Worm (Caenorhabditis elegans) whole organism, L3 larva: Measurements from ENCODE around the gene lst-6.

Experiments used
- R02D3.7 ChIP-seq: fragments of 150-350 bp; optimal IDR thresholded peaks from 2 replicates; lab custom pipeline; 2014; ENCODE audit warnings: missing biosample characterization, missing genetic modification characterization
- ZK546.5 ChIP-seq: sonication (generic microtip); optimal IDR thresholded peaks from 2 replicates; lab custom pipeline; 2017; ENCODE audit warnings: missing biosample characterization, missing genetic modification characterization
- ama-1 ChIP-seq: fragments of 150-350 bp; optimal IDR thresholded peaks from 2 replicates; lab custom pipeline; 2018
- ceh-16 ChIP-seq: sonication (generic microtip); optimal IDR thresholded peaks from 2 replicates; lab custom pipeline; 2017; ENCODE audit warnings: missing biosample characterization, missing genetic modification characterization
- ceh-28 ChIP-seq: fragments of 150-350 bp; optimal IDR thresholded peaks from 2 replicates; lab custom pipeline; 2014; ENCODE audit warnings: missing biosample characterization, missing genetic modification reagents, missing genetic modification characterization
- ceh-9 ChIP-seq: sonication (generic microtip); optimal IDR thresholded peaks from 2 replicates; lab custom pipeline; 2018; ENCODE audit warnings: missing biosample characterization, missing genetic modification characterization
- daf-12 ChIP-seq: fragments of 150-350 bp; optimal IDR thresholded peaks from 2 replicates; lab custom pipeline; 2014; ENCODE audit warnings: missing biosample characterization, missing genetic modification reagents, missing genetic modification characterization
- egl-27 ChIP-seq: sonication (generic microtip); optimal IDR thresholded peaks from 4 replicates; lab custom pipeline; 2017; ENCODE audit warnings: missing biosample characterization, missing genetic modification reagents, missing genetic modification characterization
- egl-5 ChIP-seq: fragments of 150-350 bp; optimal IDR thresholded peaks from 2 replicates; lab custom pipeline; 2017; ENCODE audit warnings: missing biosample characterization, missing genetic modification reagents, missing genetic modification characterization, inconsistent platforms
- elt-1 ChIP-seq: fragments of 150-350 bp; optimal IDR thresholded peaks from 2 replicates; lab custom pipeline; 2014; ENCODE audit warnings: missing biosample characterization, missing genetic modification characterization
- elt-2 ChIP-seq: sonication (generic microtip); optimal IDR thresholded peaks from 2 replicates; lab custom pipeline; 2016; ENCODE audit warnings: missing genetic modification reagents, mild to moderate bottlenecking, missing genetic modification characterization, missing compliant biosample characterization
- elt-3 ChIP-seq, 3 experiments: fragments of 150-350 bp in 1 of 3; sonication (generic microtip) in 2 of 3; optimal IDR thresholded peaks; 2 replicates in 2 of 3; 4 replicates in 1 of 3; lab custom pipeline; 2014 to 2017; ENCODE audit warnings: missing biosample characterization in 3 of 3, missing genetic modification characterization in 3 of 3
- eor-1 ChIP-seq, 2 experiments: fragments of 150-350 bp; optimal IDR thresholded peaks; 2 replicates each; lab custom pipeline; 2014 to 2018; ENCODE audit warnings: missing biosample characterization in 2 of 2, missing genetic modification characterization in 2 of 2
- fos-1 ChIP-seq: fragments of 150-350 bp; optimal IDR thresholded peaks from 2 replicates; lab custom pipeline; 2014; ENCODE audit warnings: missing biosample characterization, missing genetic modification characterization
- hmg-11 ChIP-seq: sonication (generic microtip); optimal IDR thresholded peaks from 2 replicates; lab custom pipeline; 2016; ENCODE audit warnings: missing genetic modification characterization, missing compliant biosample characterization
- jun-1 ChIP-seq: fragments of 150-350 bp; optimal IDR thresholded peaks from 2 replicates; lab custom pipeline; 2014; ENCODE audit warnings: missing biosample characterization, missing genetic modification reagents, missing genetic modification characterization
- lin-15B ChIP-seq: fragments of 150-350 bp; optimal IDR thresholded peaks from 2 replicates; lab custom pipeline; 2014; ENCODE audit warnings: missing biosample characterization, missing genetic modification characterization
- lin-39 ChIP-seq: fragments of 150-350 bp; optimal IDR thresholded peaks from 2 replicates; lab custom pipeline; 2018; ENCODE audit warnings: missing biosample characterization, missing genetic modification reagents, missing genetic modification characterization
- lsy-12 ChIP-seq: sonication (generic microtip); optimal IDR thresholded peaks from 2 replicates; lab custom pipeline; 2016; ENCODE audit warnings: mild to moderate bottlenecking, missing genetic modification characterization, missing compliant biosample characterization
- mdl-1 ChIP-seq: fragments of 150-350 bp; optimal IDR thresholded peaks from 2 replicates; lab custom pipeline; 2014; ENCODE audit warnings: missing biosample characterization, missing genetic modification characterization
- mml-1 ChIP-seq: fragments of 150-350 bp; sonication (generic microtip); optimal IDR thresholded peaks from 3 replicates; lab custom pipeline; 2014; ENCODE audit warnings: missing biosample characterization, missing genetic modification characterization
- nfya-1 ChIP-seq: sonication (generic microtip); optimal IDR thresholded peaks from 2 replicates; lab custom pipeline; 2017; ENCODE audit warnings: missing genetic modification characterization, mild to moderate bottlenecking, missing compliant biosample characterization, antibody characterized with exemption, moderate library complexity; ENCODE audit not compliant: insufficient read depth
- nhr-11 ChIP-seq: fragments of 150-350 bp; optimal IDR thresholded peaks from 2 replicates; lab custom pipeline; 2014; ENCODE audit warnings: missing biosample characterization, missing genetic modification characterization
- nhr-12 ChIP-seq: fragments of 150-350 bp; optimal IDR thresholded peaks from 2 replicates; lab custom pipeline; 2014; ENCODE audit warnings: missing biosample characterization, missing genetic modification characterization
- nhr-23 ChIP-seq: fragments of 150-350 bp; optimal IDR thresholded peaks from 2 replicates; lab custom pipeline; 2014; ENCODE audit warnings: missing biosample characterization, missing genetic modification reagents, missing genetic modification characterization
- nhr-237 ChIP-seq: fragments of 150-350 bp; optimal IDR thresholded peaks from 2 replicates; lab custom pipeline; 2014; ENCODE audit warnings: missing biosample characterization, missing genetic modification characterization
- nhr-25 ChIP-seq: sonication (generic microtip); optimal IDR thresholded peaks from 2 replicates; lab custom pipeline; 2017; ENCODE audit warnings: missing biosample characterization, missing genetic modification characterization
- nhr-28 ChIP-seq: fragments of 150-350 bp; optimal IDR thresholded peaks from 2 replicates; lab custom pipeline; 2014; ENCODE audit warnings: missing biosample characterization, missing genetic modification characterization
- nhr-43 ChIP-seq: sonication (generic microtip); optimal IDR thresholded peaks from 2 replicates; lab custom pipeline; 2016; ENCODE audit warnings: mild to moderate bottlenecking, missing genetic modification characterization, missing compliant biosample characterization; ENCODE audit not compliant: poor library complexity, severe bottlenecking
- nhr-67 ChIP-seq: fragments of 150-350 bp; optimal IDR thresholded peaks from 2 replicates; lab custom pipeline; 2014; ENCODE audit warnings: missing biosample characterization, missing genetic modification characterization
- nhr-76 ChIP-seq: fragments of 150-350 bp; sonication (generic microtip); optimal IDR thresholded peaks from 5 replicates; lab custom pipeline; 2014; ENCODE audit warnings: missing biosample characterization, missing genetic modification characterization
- nhr-77 ChIP-seq: fragments of 150-350 bp; optimal IDR thresholded peaks from 2 replicates; lab custom pipeline; 2014; ENCODE audit warnings: missing biosample characterization, missing genetic modification characterization
- pha-4 ChIP-seq: fragments of 150-350 bp; optimal IDR thresholded peaks from 2 replicates; lab custom pipeline; 2014; ENCODE audit warnings: missing biosample characterization, missing genetic modification reagents, missing genetic modification characterization
- pqm-1 ChIP-seq: fragments of 150-350 bp; optimal IDR thresholded peaks from 2 replicates; lab custom pipeline; 2017; ENCODE audit warnings: missing biosample characterization, missing genetic modification characterization, inconsistent platforms
- skn-1 ChIP-seq: fragments of 150-350 bp; optimal IDR thresholded peaks from 2 replicates; lab custom pipeline; 2014; ENCODE audit warnings: missing biosample characterization, missing genetic modification characterization
- snpc-4 ChIP-seq: fragments of 150-350 bp; optimal IDR thresholded peaks from 2 replicates; lab custom pipeline; 2014; ENCODE audit warnings: missing biosample characterization, missing genetic modification characterization
- tbx-2 ChIP-seq: sonication (generic microtip); optimal IDR thresholded peaks from 2 replicates; lab custom pipeline; 2016; ENCODE audit warnings: mild to moderate bottlenecking, missing genetic modification characterization, missing compliant biosample characterization
- unc-39 ChIP-seq: sonication (generic microtip); optimal IDR thresholded peaks from 4 replicates; lab custom pipeline; 2017; ENCODE audit warnings: missing biosample characterization, missing genetic modification characterization
- zag-1 ChIP-seq: fragments of 150-350 bp; optimal IDR thresholded peaks from 2 replicates; lab custom pipeline; 2014; ENCODE audit warnings: missing biosample characterization, missing genetic modification characterization
- ztf-11 ChIP-seq: fragments of 150-350 bp; optimal IDR thresholded peaks from 2 replicates; lab custom pipeline; 2014; ENCODE audit warnings: missing biosample characterization, missing genetic modification characterization

lst-6 gene

ce11 chrII:6974011-6974410 lies 48.3 kb downstream of the lst-6 start:
- TF ChIP-seq nfya-1 (tag; lab: Kevin White, UChicago) = peak; percentile 79
- no peak for TF ChIP-seq tbx-2 (tag; lab: Kevin White, UChicago)
- TF ChIP-seq nhr-28 (tag; lab: Kevin White, UChicago) = no peak
- no peak for TF ChIP-seq pqm-1 (tag; lab: Kevin White, UChicago)
- TF ChIP-seq hmg-11 (tag; lab: Kevin White, UChicago) = peak; percentile 43
- TF ChIP-seq nhr-23 = peak; percentile 1
- no peak for TF ChIP-seq egl-5 (tag; lab: Kevin White, UChicago)
- TF ChIP-seq skn-1 = peak; percentile 29
- no peak for TF ChIP-seq nhr-67
- no peak for TF ChIP-seq mml-1 (tag; lab: Kevin White, UChicago)
- peak; percentile 35 for TF ChIP-seq R02D3.7 (tag; lab: Kevin White, UChicago)
- peak; percentile 48 for TF ChIP-seq snpc-4 (tag; lab: Kevin White, UChicago)
- TF ChIP-seq mdl-1 (tag; lab: Kevin White, UChicago) = no peak
- TF ChIP-seq ceh-9 (tag; lab: Kevin White, UChicago) = no peak
- peak; percentile 50 for TF ChIP-seq lin-15B (tag; lab: Kevin White, UChicago)
- TF ChIP-seq pha-4 (tag; lab: Kevin White, UChicago) = peak; percentile 78

ce11 chrII:6973501-6973900 lies 48.8 kb downstream of the lst-6 start, which contains the start of gene sod-1:
TSS of gene sod-1 (minus strand) at chrII:6973887.
- TF ChIP-seq nhr-76 (no peak), nhr-12 (tag; lab: Kevin White, UChicago) (no peak), nhr-67 (no peak), nfya-1 (tag; lab: Kevin White, UChicago) (no peak)

DNA sequence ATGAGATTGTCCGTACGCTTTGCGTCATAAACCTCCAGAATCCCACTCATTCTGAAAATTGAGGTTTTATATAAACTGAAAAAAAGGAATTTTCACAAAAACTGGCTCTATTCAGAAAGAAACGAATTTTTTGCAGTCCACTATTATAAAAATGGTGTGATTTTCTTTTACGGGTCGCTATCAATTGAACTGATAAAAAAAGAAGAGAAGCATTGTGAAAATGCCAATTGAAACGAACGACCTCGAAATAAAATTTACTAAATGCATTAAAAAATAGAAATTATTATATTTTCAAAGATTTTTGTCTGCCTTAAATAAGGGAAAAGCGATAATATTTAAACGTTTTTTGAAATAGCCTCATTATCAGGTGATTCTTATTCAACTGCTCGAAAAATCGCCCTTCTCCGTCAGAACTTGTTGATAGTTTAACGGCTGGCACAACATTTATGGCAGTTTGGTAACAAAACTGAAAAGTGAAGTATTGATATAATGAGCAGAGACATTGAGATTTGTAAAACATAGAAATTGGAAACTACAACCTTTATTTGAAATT lies 50.0 kb downstream of the lst-6 start, which contains the start of gene art-1:
TSS of gene art-1 (minus strand) at position 51 of the 553 bp plus-strand sequence.
- peak; percentile 47 for TF ChIP-seq elt-2
- peak; percentile 2 for TF ChIP-seq ama-1 (lab: Kevin White, UChicago)
- no peak for TF ChIP-seq ceh-16
- TF ChIP-seq tbx-2 (tag; lab: Kevin White, UChicago) = no peak
- TF ChIP-seq egl-5 (tag; lab: Kevin White, UChicago) = no peak
- peak; percentile 31 for TF ChIP-seq pha-4 (tag; lab: Kevin White, UChicago)
- no peak for TF ChIP-seq eor-1 (tag; optimal IDR thresholded peaks at IDR 0.05; lab: Kevin White, UChicago)
- TF ChIP-seq, all 47 proteins: peak for 3

DNA sequence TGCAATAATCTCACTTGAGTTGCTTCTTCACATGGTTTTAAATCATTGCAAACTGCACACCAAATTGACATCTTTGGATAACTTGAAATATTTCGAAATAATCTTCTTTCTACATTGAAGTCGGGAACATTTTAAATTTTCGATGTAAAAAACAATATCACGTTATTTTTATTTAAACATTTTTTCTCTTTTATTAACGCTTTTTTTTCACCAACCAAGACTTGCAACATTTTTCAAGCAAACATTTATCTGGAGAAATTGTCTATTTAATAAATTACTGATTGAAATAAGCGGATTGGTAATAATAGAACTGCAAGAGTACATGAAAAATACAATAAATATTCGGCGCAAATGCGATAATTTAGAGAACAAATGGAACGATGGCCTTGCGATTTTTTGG lies 51.8 kb downstream of the lst-6 start, which contains the start of gene C15F1.5:
TSS of gene C15F1.5 (minus strand) at position 101 of the 400 bp plus-strand sequence.
- no peak for TF ChIP-seq ceh-9 (tag; lab: Kevin White, UChicago)
- TF ChIP-seq zag-1 (tag; lab: Kevin White, UChicago) = no peak
- TF ChIP-seq fos-1 (tag; lab: Kevin White, UChicago) = no peak
- no peak for TF ChIP-seq lin-39 (tag; lab: Kevin White, UChicago)
- TF ChIP-seq nhr-67 = no peak
- TF ChIP-seq elt-2 = no peak
- no peak for TF ChIP-seq lin-15B (tag; lab: Kevin White, UChicago)
- TF ChIP-seq mml-1 (tag; lab: Kevin White, UChicago) = no peak
- no peak for TF ChIP-seq daf-12 (tag; lab: Kevin White, UChicago)
- no peak for TF ChIP-seq eor-1 (tag; optimal IDR thresholded peaks at IDR 0.05; lab: Kevin White, UChicago)
- TF ChIP-seq, all 47 proteins: peak for 0

DNA sequence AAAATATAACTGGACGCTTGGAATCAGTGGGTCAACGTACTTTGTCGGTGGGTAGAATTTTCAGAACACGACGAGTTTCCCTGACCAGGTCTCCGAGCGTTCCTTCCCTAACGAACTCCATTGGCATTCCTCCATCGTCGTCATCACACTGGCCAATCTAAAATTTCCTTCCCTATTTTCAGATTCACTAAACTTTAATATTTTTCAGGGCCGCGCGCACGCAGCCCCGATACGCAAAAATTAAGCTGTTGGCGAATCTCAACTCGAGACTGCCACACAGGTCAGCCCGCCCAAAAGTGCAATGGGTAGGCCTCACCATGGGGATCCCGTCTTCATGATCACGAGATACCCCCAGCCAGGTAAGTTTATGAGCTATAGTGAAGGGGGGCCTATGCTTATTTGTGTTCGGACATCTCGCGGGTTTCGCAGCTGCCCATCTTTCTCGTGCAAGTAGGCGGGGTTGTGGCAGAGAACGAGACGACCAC lies 54.1 kb downstream of the lst-6 start:
- TF ChIP-seq elt-1 (no peak), ama-1 (lab: Kevin White, UChicago) (peak; percentile 97), pqm-1 (tag; lab: Kevin White, UChicago) (peak; percentile 44), R02D3.7 (tag; lab: Kevin White, UChicago) (peak; percentile 83), egl-27 (tag; lab: Kevin White, UChicago) (no peak), lsy-12 (tag; lab: Kevin White, UChicago) (peak; percentile 72), nfya-1 (tag; lab: Kevin White, UChicago) (peak; percentile 66), ztf-11 (no peak), lin-39 (tag; lab: Kevin White, UChicago) (peak; percentile 81), daf-12 (tag; lab: Kevin White, UChicago) (peak; percentile 5), nhr-28 (tag; lab: Kevin White, UChicago) (no peak), nhr-25 (tag; lab: Kevin White, UChicago) (peak; percentile 67), nhr-43 (tag; lab: Kevin White, UChicago) (peak; percentile 62), mdl-1 (tag; lab: Kevin White, UChicago) (no peak), nhr-76 (no peak), nhr-23 (peak; percentile 49), nhr-12 (tag; lab: Kevin White, UChicago) (no peak), ceh-28 (tag; lab: Kevin White, UChicago) (peak; percentile 61), ZK546.5 (tag; lab: Kevin White, UChicago) (no peak), unc-39 (tag; lab: Kevin White, UChicago) (no peak), egl-5 (tag; lab: Kevin White, UChicago) (no peak), nhr-77 (tag; lab: Kevin White, UChicago) (peak; percentile 73), jun-1 (tag; lab: Kevin White, UChicago) (peak; percentile 3), elt-2 (peak; percentile 23), tbx-2 (tag; lab: Kevin White, UChicago) (peak; percentile 48), pha-4 (tag; lab: Kevin White, UChicago) (peak; percentile 39), skn-1 (no peak), nhr-237 (tag; lab: Kevin White, UChicago) (no peak), elt-3 (tag; optimal IDR thresholded peaks at IDR 0.05; lab: Kevin White, UChicago) (peak in 1 of 3 experiments; percentile 25), snpc-4 (tag; lab: Kevin White, UChicago) (peak; percentile 99), nhr-11 (tag; lab: Kevin White, UChicago) (no peak)
